Fruit fly (Drosophila melanogaster) whole organism, embryonic: ENCODE results near the gene CG2889.

Experiments
- Ada2b ChIP-seq: fragments of 200-800 bp; sonication (Bioruptor generic); IDR thresholded peaks from 2 replicates; pipeline ENCODE4 v1.3.6; 2022; ENCODE audit warnings: missing biosample characterization, missing genetic modification characterization
- Antp ChIP-seq: fragments of 200-800 bp; sonication (Bioruptor generic); optimal IDR thresholded peaks from 3 replicates; lab custom pipeline; 2016; ENCODE audit warnings: missing biosample characterization, missing genetic modification characterization
- CG10543 ChIP-seq: fragments of 200-800 bp; sonication (Bioruptor generic); optimal IDR thresholded peaks from 3 replicates; lab custom pipeline; 2017; ENCODE audit warnings: missing biosample characterization, mild to moderate bottlenecking, missing genetic modification characterization, moderate library complexity
- CG12391 ChIP-seq: fragments of 200-800 bp; sonication (Bioruptor generic); optimal IDR thresholded peaks from 3 replicates; lab custom pipeline; 2018; ENCODE audit warnings: missing biosample characterization, mild to moderate bottlenecking, missing genetic modification characterization, moderate library complexity
- CG12942 ChIP-seq: fragments of 200-800 bp; sonication (Bioruptor generic); optimal IDR thresholded peaks from 3 replicates; lab custom pipeline; 2016; ENCODE audit warnings: missing biosample characterization, missing genetic modification characterization
- CG13894 ChIP-seq: fragments of 200-800 bp; sonication (Bioruptor generic); optimal IDR thresholded peaks from 3 replicates; lab custom pipeline; 2018; ENCODE audit warnings: missing biosample characterization, mild to moderate bottlenecking, missing genetic modification characterization, moderate library complexity
- CG14667 ChIP-seq: fragments of 200-800 bp; sonication (Bioruptor generic); IDR thresholded peaks from 2 replicates; pipeline ENCODE4 v1.3.6; 2022; ENCODE audit warnings: missing biosample characterization, missing genetic modification characterization
- CG14965 ChIP-seq: fragments of 200-800 bp; sonication (Bioruptor generic); optimal IDR thresholded peaks from 2 replicates; lab custom pipeline; 2016; ENCODE audit warnings: missing biosample characterization, missing genetic modification characterization, borderline replicate concordance
- CG15011 ChIP-seq: fragments of 200-800 bp; sonication (Bioruptor generic); optimal IDR thresholded peaks from 3 replicates; lab custom pipeline; 2018; ENCODE audit warnings: missing biosample characterization, mild to moderate bottlenecking, missing genetic modification characterization
- CG15479 ChIP-seq: fragments of 200-800 bp; sonication (Bioruptor generic); optimal IDR thresholded peaks from 3 replicates; lab custom pipeline; 2019; ENCODE audit warnings: missing biosample characterization, mild to moderate bottlenecking, missing genetic modification characterization, moderate library complexity
- CG16813 ChIP-seq: fragments of 200-800 bp; sonication (Bioruptor generic); IDR thresholded peaks from 3 replicates; pipeline ENCODE4 v1.3.6; 2022; ENCODE audit warnings: missing biosample characterization, missing genetic modification characterization; ENCODE audit not compliant: partially characterized antibody
- CG17186 ChIP-seq: fragments of 200-800 bp; sonication (Bioruptor generic); optimal IDR thresholded peaks from 3 replicates; lab custom pipeline; 2017; ENCODE audit warnings: missing biosample characterization, missing genetic modification reagents, missing genetic modification characterization
- CG1832 ChIP-seq: fragments of 200-800 bp; sonication (Bioruptor generic); optimal IDR thresholded peaks from 2 replicates; lab custom pipeline; 2017; ENCODE audit warnings: missing biosample characterization, mild to moderate bottlenecking, missing genetic modification characterization, inconsistent platforms
- CG31388 ChIP-seq: fragments of 200-800 bp; sonication (Bioruptor generic); optimal IDR thresholded peaks from 2 replicates; lab custom pipeline; 2016; ENCODE audit warnings: missing biosample characterization, missing genetic modification characterization
- CG4328 ChIP-seq: fragments of 200-800 bp; sonication (Bioruptor generic); optimal IDR thresholded peaks from 3 replicates; lab custom pipeline; 2017; ENCODE audit warnings: missing biosample characterization, missing genetic modification reagents, missing genetic modification characterization
- CG5953 ChIP-seq: fragments of 200-800 bp; sonication (Bioruptor generic); IDR thresholded peaks from 2 replicates; pipeline ENCODE4 v1.3.6; 2022; ENCODE audit warnings: missing biosample characterization, missing genetic modification characterization
- CG9932 ChIP-seq: fragments of 200-800 bp; sonication (Bioruptor generic); IDR thresholded peaks from 2 replicates; pipeline ENCODE4 v1.3.6; 2022; ENCODE audit warnings: missing biosample characterization, missing genetic modification characterization
- Ets65A ChIP-seq: fragments of 200-800 bp; sonication (Bioruptor generic); peaks from one replicate; lab custom pipeline; 2016; ENCODE audit warnings: missing biosample characterization, missing genetic modification characterization
- GATAe ChIP-seq: fragments of 200-800 bp; sonication (Bioruptor generic); conservative IDR thresholded peaks from 2 replicates; pipeline ENCODE4 v1.3.6; 2022; ENCODE audit warnings: missing biosample characterization, missing genetic modification characterization
- Gsc ChIP-seq: fragments of 200-800 bp; sonication (Bioruptor generic); IDR thresholded peaks from 2 replicates; pipeline ENCODE4 v1.3.6; 2022; ENCODE audit warnings: missing biosample characterization, missing genetic modification characterization
- HLH3B ChIP-seq: fragments of 200-800 bp; sonication (Bioruptor generic); IDR thresholded peaks from 2 replicates; pipeline ENCODE4 v1.3.6; 2022; ENCODE audit warnings: missing biosample characterization, missing genetic modification characterization
- HmgZ ChIP-seq: fragments of 200-800 bp; sonication (Bioruptor generic); optimal IDR thresholded peaks from 2 replicates; lab custom pipeline; 2018; ENCODE audit warnings: missing biosample characterization, mild to moderate bottlenecking, missing genetic modification characterization
- Hsf ChIP-seq: fragments of 200-800 bp; sonication (Bioruptor generic); optimal IDR thresholded peaks from 3 replicates; lab custom pipeline; 2016; ENCODE audit warnings: missing biosample characterization, missing genetic modification characterization
- Jarid2 ChIP-seq: fragments of 200-800 bp; sonication (Bioruptor generic); optimal IDR thresholded peaks from 3 replicates; lab custom pipeline; 2017; ENCODE audit warnings: mild to moderate bottlenecking, missing biosample characterization, missing genetic modification reagents, missing genetic modification characterization
- Lhr ChIP-seq: fragments of 200-800 bp; sonication (Bioruptor generic); optimal IDR thresholded peaks from 3 replicates; lab custom pipeline; 2017; ENCODE audit warnings: mild to moderate bottlenecking, missing biosample characterization, missing genetic modification reagents, missing genetic modification characterization
- Lim3 ChIP-seq: fragments of 200-800 bp; sonication (Bioruptor generic); IDR thresholded peaks from 2 replicates; pipeline ENCODE4 v1.3.6; 2022; ENCODE audit warnings: missing biosample characterization, missing genetic modification characterization
- MESR4 ChIP-seq: fragments of 200-800 bp; sonication (Bioruptor generic); optimal IDR thresholded peaks from 2 replicates; lab custom pipeline; 2018; ENCODE audit warnings: missing biosample characterization, mild to moderate bottlenecking, missing genetic modification characterization, moderate library complexity
- Mes4 ChIP-seq: fragments of 200-800 bp; sonication (Bioruptor generic); optimal IDR thresholded peaks from 2 replicates; lab custom pipeline; 2016; ENCODE audit warnings: missing biosample characterization, missing genetic modification characterization
- NK7.1 ChIP-seq: fragments of 200-800 bp; sonication (Bioruptor generic); optimal IDR thresholded peaks from 3 replicates; lab custom pipeline; 2016; ENCODE audit warnings: missing biosample characterization, missing genetic modification characterization
- Trl ChIP-seq, 3 experiments: fragments of >200 bp in 2 of 3; fragments of 200-800 bp in 1 of 3; sonication (Bioruptor generic) in 1 of 3; optimal IDR thresholded peaks; 2 replicates in 1 of 3; 3 replicates in 2 of 3; lab custom pipeline; 2016 to 2017; ENCODE audit warnings: missing biosample characterization in 1 of 3, missing genetic modification characterization in 1 of 3
- Xrp1 ChIP-seq: fragments of 200-800 bp; sonication (Bioruptor generic); IDR thresholded peaks from 2 replicates; pipeline ENCODE4 v1.3.6; 2022; ENCODE audit warnings: missing biosample characterization, missing genetic modification characterization
- al ChIP-seq: fragments of 200-800 bp; sonication (Bioruptor generic); IDR thresholded peaks from 2 replicates; pipeline ENCODE4 v1.3.6; 2022; ENCODE audit warnings: missing biosample characterization, missing genetic modification characterization
- az2 ChIP-seq: fragments of 200-800 bp; sonication (Bioruptor generic); optimal IDR thresholded peaks from 3 replicates; lab custom pipeline; 2016; ENCODE audit warnings: missing biosample characterization, missing genetic modification characterization
- bsh ChIP-seq, 2 experiments: fragments of 200-800 bp; sonication (Bioruptor generic); optimal IDR thresholded peaks; 2 replicates each; lab custom pipeline; 2017 to 2018; ENCODE audit warnings: mild to moderate bottlenecking in 2 of 2, missing biosample characterization in 2 of 2, missing genetic modification characterization in 2 of 2, moderate library complexity in 1 of 2
- cato ChIP-seq: fragments of 200-800 bp; sonication (Bioruptor generic); optimal IDR thresholded peaks from 2 replicates; lab custom pipeline; 2016; ENCODE audit warnings: missing biosample characterization, missing genetic modification characterization, borderline replicate concordance
- croc ChIP-seq: fragments of 200-800 bp; sonication (Bioruptor generic); conservative IDR thresholded peaks from 3 replicates; pipeline ENCODE4 v1.3.6; 2022; ENCODE audit warnings: missing biosample characterization, missing genetic modification characterization
- dmrt11E ChIP-seq: fragments of 200-800 bp; sonication (Bioruptor generic); optimal IDR thresholded peaks from 3 replicates; lab custom pipeline; 2018; ENCODE audit warnings: missing biosample characterization, mild to moderate bottlenecking, missing genetic modification characterization, moderate library complexity
- fru ChIP-seq: fragments of >200 bp; optimal IDR thresholded peaks from 2 replicates; lab custom pipeline; 2017
- gfzf ChIP-seq: fragments of 200-800 bp; sonication (Bioruptor generic); optimal IDR thresholded peaks from 2 replicates; lab custom pipeline; 2016; ENCODE audit warnings: missing biosample characterization, mild to moderate bottlenecking, missing genetic modification characterization, moderate library complexity
- gro ChIP-seq: fragments of 200-800 bp; sonication (Bioruptor generic); optimal IDR thresholded peaks from 2 replicates; lab custom pipeline; 2016; ENCODE audit warnings: missing biosample characterization, missing genetic modification characterization
- her ChIP-seq: fragments of 200-800 bp; sonication (Bioruptor generic); optimal IDR thresholded peaks from 2 replicates; lab custom pipeline; 2016; ENCODE audit warnings: missing biosample characterization, missing genetic modification characterization
- insv ChIP-seq, 2 experiments: fragments of 200-800 bp; sonication (Bioruptor generic); optimal IDR thresholded peaks; 3 replicates each; lab custom pipeline; 2016 to 2018; ENCODE audit warnings: missing biosample characterization in 2 of 2, missing genetic modification characterization in 2 of 2
- kni ChIP-seq: fragments of 200-800 bp; sonication (Bioruptor generic); optimal IDR thresholded peaks from 3 replicates; lab custom pipeline; 2017; ENCODE audit warnings: mild to moderate bottlenecking, missing biosample characterization, missing genetic modification reagents, missing genetic modification characterization
- lov ChIP-seq, 2 experiments: fragments of 200-800 bp in 1 of 2; fragments of >200 bp in 1 of 2; sonication (Bioruptor generic) in 1 of 2; IDR thresholded peaks in 1 of 2; optimal IDR thresholded peaks in 1 of 2; 2 replicates in 1 of 2; 3 replicates in 1 of 2; pipeline versions ENCODE4 v1.3.6 to Lab custom; 2017 to 2022; ENCODE audit warnings: missing biosample characterization in 1 of 2, missing genetic modification characterization in 1 of 2
- luna ChIP-seq: fragments of 200-800 bp; sonication (Bioruptor generic); optimal IDR thresholded peaks from 2 replicates; lab custom pipeline; 2016; ENCODE audit warnings: missing biosample characterization, missing genetic modification characterization
- phol ChIP-seq: fragments of 200-800 bp; sonication (Bioruptor generic); optimal IDR thresholded peaks from 3 replicates; lab custom pipeline; 2018; ENCODE audit warnings: missing biosample characterization, mild to moderate bottlenecking, missing genetic modification characterization, moderate library complexity
- tup ChIP-seq: fragments of 200-800 bp; sonication (Bioruptor generic); optimal IDR thresholded peaks from 2 replicates; lab custom pipeline; 2016; ENCODE audit warnings: missing biosample characterization, mild to moderate bottlenecking, missing genetic modification characterization, moderate library complexity
- twi ChIP-seq: fragments of 200-800 bp; optimal IDR thresholded peaks from 2 replicates; lab custom pipeline; 2019; ENCODE audit warnings: missing biosample characterization, mild to moderate bottlenecking, missing genetic modification characterization, moderate library complexity
- usp ChIP-seq: fragments of >200 bp; optimal IDR thresholded peaks from 2 replicates; lab custom pipeline; 2017; ENCODE audit warnings: missing biosample characterization, missing genetic modification characterization
- vvl ChIP-seq: fragments of 200-800 bp; sonication (Bioruptor generic); IDR thresholded peaks from 2 replicates; pipeline ENCODE4 v1.3.6; 2022; ENCODE audit warnings: missing biosample characterization, missing genetic modification characterization
- zfh2 ChIP-seq: fragments of 200-800 bp; sonication (Bioruptor generic); optimal IDR thresholded peaks from 2 replicates; lab custom pipeline; 2016; ENCODE audit warnings: missing biosample characterization, missing genetic modification characterization

The CG2889 gene

DNA sequence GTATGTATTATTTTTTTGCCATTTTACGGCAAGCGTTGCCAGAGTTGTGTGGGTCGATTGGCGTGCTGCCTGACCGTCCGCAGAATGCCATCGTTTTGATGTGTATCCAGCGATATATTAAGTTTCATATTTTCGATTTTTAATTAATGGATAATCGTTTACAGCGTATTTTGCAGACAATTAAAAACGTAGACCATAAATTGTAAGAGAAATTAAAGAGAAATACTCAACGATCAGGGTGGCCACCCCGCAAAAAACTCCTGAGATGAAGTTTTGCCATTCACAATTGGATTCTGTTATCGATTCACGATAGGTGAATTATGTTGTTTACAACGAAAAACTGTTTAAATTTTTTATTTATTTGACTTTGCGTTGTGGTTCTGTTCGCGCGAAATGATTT is 887 bp downstream of the CG2889 start, which contains the start of gene nocte (continued):
- TF ChIP-seq dmrt11E (tag; lab: Kevin White, UChicago), result no peak
- peak in 1 of 2 experiments; percentile 66 for TF ChIP-seq insv (GFP tag; optimal IDR thresholded peaks at IDR 0.05; lab: Kevin White, UChicago)
- no peak for TF ChIP-seq tup (GFP tag; lab: Kevin White, UChicago)
- TF ChIP-seq CG4328 (GFP tag; lab: Kevin White, UChicago), result no peak
- TF ChIP-seq CG15479 (GFP tag; lab: Kevin White, UChicago), result no peak
- TF ChIP-seq CG16813 (GFP tag; lab: Robert Waterston, UW), result peak; percentile 67; the same call in 2 of the 3 replicates
- TF ChIP-seq CG1832 (GFP tag; lab: Kevin White, UChicago), result no peak
- no peak for TF ChIP-seq al (GFP tag; lab: Robert Waterston, UW)
- TF ChIP-seq CG10543 (GFP tag; lab: Kevin White, UChicago), result no peak
- TF ChIP-seq CG15011 (GFP tag; lab: Kevin White, UChicago), result no peak
- peak; percentile 21; the same call in 1 of the 2 replicates for TF ChIP-seq CG9932 (GFP tag; lab: Robert Waterston, UW)
- no peak for TF ChIP-seq kni
- peak; percentile 36 for TF ChIP-seq Hsf (GFP tag; lab: Kevin White, UChicago)
- TF ChIP-seq MESR4 (GFP tag; lab: Kevin White, UChicago), result peak; percentile 8
- TF ChIP-seq zfh2, result peak; percentile 42
- no peak for TF ChIP-seq luna (GFP tag; lab: Kevin White, UChicago)
- TF ChIP-seq phol (tag; lab: Kevin White, UChicago), result peak; percentile 53
- no peak for TF ChIP-seq CG5953 (GFP tag; lab: Robert Waterston, UW)
- TF ChIP-seq usp, result no peak
- TF ChIP-seq cato (GFP tag; lab: Kevin White, UChicago), result no peak
- TF ChIP-seq Jarid2 (GFP tag; lab: Kevin White, UChicago), result no peak
- TF ChIP-seq vvl, result no peak
- no peak for TF ChIP-seq CG14965 (GFP tag; lab: Kevin White, UChicago)
- peak; percentile 36 for TF ChIP-seq gro (GFP tag; lab: Kevin White, UChicago)
- TF ChIP-seq Gsc (GFP tag; lab: Robert Waterston, UW), result no peak
- peak; percentile 20 for TF ChIP-seq CG12391
- no peak for TF ChIP-seq Mes4 (GFP tag; lab: Kevin White, UChicago)
- TF ChIP-seq NK7.1 (GFP tag; lab: Kevin White, UChicago), result no peak
- no peak for TF ChIP-seq CG14667
- TF ChIP-seq Trl (optimal IDR thresholded peaks at IDR 0.05; lab: Kevin White, UChicago), result no peak
- TF ChIP-seq Trl (GFP tag; optimal IDR thresholded peaks at IDR 0.05; lab: Kevin White, UChicago), result no peak
- no peak for TF ChIP-seq GATAe (GFP tag; lab: Robert Waterston, UW)
- TF ChIP-seq Xrp1 (GFP tag; lab: Robert Waterston, UW), result no peak
- TF ChIP-seq HmgZ (tag; lab: Kevin White, UChicago), result no peak
- TF ChIP-seq Lim3 (GFP tag; lab: Robert Waterston, UW), result no peak
- no peak for TF ChIP-seq CG12942 (GFP tag; lab: Kevin White, UChicago)
- no peak for TF ChIP-seq az2
- TF ChIP-seq CG17186 (GFP tag; lab: Kevin White, UChicago), result no peak
- TF ChIP-seq croc (GFP tag; lab: Robert Waterston, UW), result no peak
- peak; percentile 88 for TF ChIP-seq Ets65A (GFP tag; lab: Kevin White, UChicago)
- peak; percentile 23 for TF ChIP-seq Antp (GFP tag; lab: Kevin White, UChicago)
- no peak for TF ChIP-seq CG13894 (tag; lab: Kevin White, UChicago)
- TF ChIP-seq fru (lab: Kevin White, UChicago), result no peak
- peak; percentile 0 for TF ChIP-seq gfzf
- no peak for TF ChIP-seq HLH3B (GFP tag; lab: Robert Waterston, UW)
- TF ChIP-seq lov (optimal IDR thresholded peaks at IDR 0.05; lab: Kevin White, UChicago), result no peak
- TF ChIP-seq lov (GFP tag; IDR thresholded peaks at IDR 0.05; lab: Robert Waterston, UW), result no peak
- TF ChIP-seq Lhr, result peak; percentile 18
- no peak for TF ChIP-seq Ada2b
- TF ChIP-seq bsh (GFP tag; optimal IDR thresholded peaks at IDR 0.05; lab: Kevin White, UChicago), result no peak
- no peak for TF ChIP-seq CG31388 (GFP tag; lab: Kevin White, UChicago)
- TF ChIP-seq her (GFP tag; lab: Kevin White, UChicago), result no peak
- no peak for TF ChIP-seq twi
